Fruit fly (Drosophila melanogaster): Measurements from ENCODE around the gene CG10681.

CG10681 gene

DNA sequence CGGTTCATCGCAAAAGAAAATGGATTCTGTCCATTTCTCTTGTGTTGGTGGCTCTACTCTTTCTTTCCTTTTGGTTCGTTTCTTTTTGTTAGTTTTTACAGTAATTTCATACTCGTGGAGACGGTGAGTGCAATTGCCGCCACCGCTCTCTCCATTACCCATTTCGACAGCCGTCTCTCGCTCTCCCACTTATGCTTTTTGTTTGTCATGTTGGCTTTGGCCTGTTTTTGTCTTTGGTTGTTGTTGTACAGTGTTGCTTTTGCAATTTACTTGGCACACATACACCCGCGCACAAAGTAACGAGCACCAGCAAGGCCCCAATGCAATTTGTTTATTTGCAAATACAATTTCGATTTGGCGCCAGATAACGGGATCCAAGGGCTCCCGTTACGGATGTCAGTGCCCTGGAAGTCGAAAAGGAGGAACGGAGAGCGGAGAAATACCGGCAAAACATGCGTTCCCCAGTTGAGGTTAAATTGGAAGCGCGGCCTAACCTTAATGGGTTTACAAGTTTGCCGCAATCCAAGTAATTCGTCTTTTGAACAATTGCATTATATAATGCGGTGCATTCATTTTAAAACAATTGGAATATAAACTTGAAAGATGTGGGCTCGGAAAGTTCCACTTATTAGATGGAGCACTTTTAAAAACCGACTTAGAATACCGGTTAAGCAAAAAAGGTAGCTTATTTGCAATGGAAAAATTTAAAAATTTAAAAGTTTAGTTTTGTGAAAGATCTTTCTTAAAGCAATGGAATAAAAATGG, 14.6 kb downstream of the CG10681 start (continued):
- TF ChIP-seq CG5245 (GFP tag; optimal IDR thresholded peaks at IDR 0.05) (no peak), CG13123 (GFP tag; optimal IDR thresholded peaks at IDR 0.05) (no peak), Trl (optimal IDR thresholded peaks at IDR 0.05) (peak; percentile 69 to 73), Trl (GFP tag; optimal IDR thresholded peaks at IDR 0.05) (no peak), D19B (GFP tag; optimal IDR thresholded peaks at IDR 0.05) (no peak), repo (GFP tag; optimal IDR thresholded peaks at IDR 0.05) (no peak), CG6813 (GFP tag; optimal IDR thresholded peaks at IDR 0.05) (no peak), Pdp1 (GFP tag; optimal IDR thresholded peaks at IDR 0.05) (peak in 1 of 2 experiments; percentile 85), CG12769 (tag; optimal IDR thresholded peaks at IDR 0.05) (peak; percentile 24), GATAe (GFP tag; conservative IDR thresholded peaks at IDR 0.05) (no peak), CG4360 (GFP tag; IDR thresholded peaks at IDR 0.05) (peak; percentile 68), CG33557 (GFP tag; optimal IDR thresholded peaks at IDR 0.05) (no peak), sna (GFP tag; IDR thresholded peaks at IDR 0.05; ENCODE audit: partially characterized antibody) (no peak), fd64A (GFP tag; optimal IDR thresholded peaks at IDR 0.05) (no peak), Elba2 (GFP tag; optimal IDR thresholded peaks at IDR 0.05) (no peak), wdn (GFP tag; IDR thresholded peaks at IDR 0.05) (no peak), Gug (GFP tag; IDR thresholded peaks at IDR 0.05) (no peak), CG7839 (tag; optimal IDR thresholded peaks at IDR 0.05) (no peak), CG6689 (GFP tag; IDR thresholded peaks at IDR 0.05) (no peak), lab (GFP tag; optimal IDR thresholded peaks at IDR 0.05) (no peak), ab (GFP tag; optimal IDR thresholded peaks at IDR 0.05) (no peak), h (optimal IDR thresholded peaks at IDR 0.05) (no peak), CG7357 (GFP tag; IDR thresholded peaks at IDR 0.05) (no peak), inv (GFP tag; IDR thresholded peaks at IDR 0.05; ENCODE audit: partially characterized antibody) (no peak), ewg (GFP tag; optimal IDR thresholded peaks at IDR 0.05) (no peak), CG31224 (GFP tag; IDR thresholded peaks at IDR 0.05) (no peak), NC2β (GFP tag; optimal IDR thresholded peaks at IDR 0.05) (no peak), CG8478 (optimal IDR thresholded peaks at IDR 0.05) (no peak), Blimp-1 (GFP tag; optimal IDR thresholded peaks at IDR 0.05) (no peak), CG9817 (tag; optimal IDR thresholded peaks at IDR 0.05) (no peak), CG11696 (GFP tag; IDR thresholded peaks at IDR 0.05) (no peak), btn (GFP tag; optimal IDR thresholded peaks at IDR 0.05) (no peak), Chrac-16 (GFP tag; optimal IDR thresholded peaks at IDR 0.05) (no peak), dmrt99B (tag; optimal IDR thresholded peaks at IDR 0.05) (no peak), Poxn (GFP tag; IDR thresholded peaks at IDR 0.05) (no peak), Drgx (GFP tag; IDR thresholded peaks at IDR 0.05) (peak; percentile 72), nerfin-2 (GFP tag; IDR thresholded peaks at IDR 0.05; ENCODE audit: partially characterized antibody) (no peak), CG17912 (GFP tag; optimal IDR thresholded peaks at IDR 0.05) (no peak), CG17802 (tag; optimal IDR thresholded peaks at IDR 0.05) (no peak), ci (GFP tag; IDR thresholded peaks at IDR 0.05) (no peak), knrl (GFP tag; IDR thresholded peaks at IDR 0.05; ENCODE audit: partially characterized antibody) (no peak), bigmax (GFP tag; optimal IDR thresholded peaks at IDR 0.05) (peak; percentile 84), danr (GFP tag; IDR thresholded peaks at IDR 0.05) (no peak), gfzf (GFP tag; optimal IDR thresholded peaks at IDR 0.05) (no peak), CG2199 (GFP tag; IDR thresholded peaks at IDR 0.05) (0 out of 3 replicates have a peak, but pooled peaks have one; percentile 7), hbn (GFP tag; IDR thresholded peaks at IDR 0.05; ENCODE audit: partially characterized antibody) (peak; percentile 15; the same call in 1 of the 2 replicates), luna (GFP tag; optimal IDR thresholded peaks at IDR 0.05) (no peak), pzg (GFP tag; optimal IDR thresholded peaks at IDR 0.05) (no peak)
